Worm (Caenorhabditis elegans) whole organism, early embryonic: Measurements from ENCODE around the gene aff-1.

Source experiments
- B0310.2 ChIP-seq: sonication (generic microtip); optimal IDR thresholded peaks from 2 replicates; lab custom pipeline; 2016; ENCODE audit warnings: mild to moderate bottlenecking, missing genetic modification characterization, missing compliant biosample characterization
- F13C5.2 ChIP-seq: sonication (generic microtip); optimal IDR thresholded peaks from 2 replicates; lab custom pipeline; 2017; ENCODE audit warnings: mild to moderate bottlenecking, missing genetic modification characterization, inconsistent platforms, missing compliant biosample characterization
- aly-1 ChIP-seq: sonication (generic microtip); optimal IDR thresholded peaks from 2 replicates; lab custom pipeline; 2016; ENCODE audit warnings: missing genetic modification characterization, missing compliant biosample characterization
- ama-1 ChIP-seq: fragments of 150-350 bp; optimal IDR thresholded peaks from 2 replicates; lab custom pipeline; 2014
- ceh-13 ChIP-seq: fragments of 200-800 bp; sonication (Bioruptor generic); optimal IDR thresholded peaks from 2 replicates; lab custom pipeline; 2018; ENCODE audit warnings: mild to moderate bottlenecking, missing genetic modification characterization, missing compliant biosample characterization
- ceh-36 ChIP-seq: sonication (generic microtip); optimal IDR thresholded peaks from 2 replicates; lab custom pipeline; 2016; ENCODE audit warnings: missing genetic modification characterization, inconsistent platforms, missing compliant biosample characterization
- ets-7 ChIP-seq: sonication (generic microtip); optimal IDR thresholded peaks from 2 replicates; lab custom pipeline; 2016; ENCODE audit warnings: missing genotype, missing genetic modification characterization, missing compliant biosample characterization
- flt-1 ChIP-seq: fragments of 200-800 bp; sonication (Bioruptor generic); IDR thresholded peaks from 2 replicates; pipeline ENCODE4 v1.3.6; 2022; ENCODE audit warnings: missing genetic modification characterization, missing compliant biosample characterization
- hmbx-1 ChIP-seq: sonication (generic microtip); optimal IDR thresholded peaks from 2 replicates; lab custom pipeline; 2016; ENCODE audit warnings: mild to moderate bottlenecking, missing genetic modification characterization, missing compliant biosample characterization
- hmg-4 ChIP-seq: fragments of 200-800 bp; sonication (Bioruptor generic); optimal IDR thresholded peaks from 2 replicates; lab custom pipeline; 2018; ENCODE audit warnings: mild to moderate bottlenecking, missing genetic modification characterization, missing compliant biosample characterization
- hnd-1 ChIP-seq: sonication (generic microtip); optimal IDR thresholded peaks from 2 replicates; lab custom pipeline; 2016; ENCODE audit warnings: missing genetic modification characterization, missing compliant biosample characterization
- pes-1 ChIP-seq: fragments of 200-800 bp; sonication (Bioruptor generic); IDR thresholded peaks from 2 replicates; pipeline ENCODE4 v1.3.6; 2022; ENCODE audit warnings: missing genetic modification reagents, missing genetic modification characterization, missing compliant biosample characterization
- scrt-1 ChIP-seq: fragments of 200-800 bp; sonication (Bioruptor generic); IDR thresholded peaks from 2 replicates; pipeline ENCODE4 v1.3.6; 2022; ENCODE audit warnings: missing genetic modification characterization, missing compliant biosample characterization
- sea-1 ChIP-seq: fragments of 200-800 bp; sonication (Bioruptor generic); conservative IDR thresholded peaks from 2 replicates; pipeline ENCODE4 v1.3.6; 2022; ENCODE audit warnings: missing genetic modification characterization, missing compliant biosample characterization
- tbx-11 ChIP-seq: fragments of 200-800 bp; sonication (Bioruptor generic); IDR thresholded peaks from 2 replicates; pipeline ENCODE4 v1.3.6; 2022; ENCODE audit warnings: missing genetic modification characterization, missing compliant biosample characterization
- tbx-37 ChIP-seq: fragments of 200-800 bp; sonication (Bioruptor generic); conservative IDR thresholded peaks from 2 replicates; pipeline ENCODE4 v1.3.6; 2022; ENCODE audit warnings: missing genetic modification reagents, missing genetic modification characterization, missing compliant biosample characterization
- tra-4 ChIP-seq: sonication (generic microtip); optimal IDR thresholded peaks from 2 replicates; lab custom pipeline; 2017; ENCODE audit warnings: missing genetic modification characterization, missing compliant biosample characterization

aff-1 gene

ce11 chrII:6898017-6898779 lies 34.6 kb upstream of the aff-1 start, which contains the start of gene hrpl-1:
hrpl-1 (plus strand) TSS chrII:6898729.
- TF ChIP-seq ceh-36 (tag; lab: Kevin White, UChicago) = peak; percentile 89
- TF ChIP-seq tbx-37 = no peak; the same call in 1 of the 2 replicates
- TF ChIP-seq hmbx-1 (tag; lab: Kevin White, UChicago) = peak; percentile 4
- TF ChIP-seq tbx-11 (GFP tag; lab: Robert Waterston, UW) = peak; percentile 69
- no peak for TF ChIP-seq F13C5.2 (tag; lab: Kevin White, UChicago)
- peak; percentile 25 for TF ChIP-seq aly-1 (tag; lab: Kevin White, UChicago)
- TF ChIP-seq flt-1 = peak; percentile 74
- TF ChIP-seq sea-1 (GFP tag; lab: Robert Waterston, UW) = 0 out of 2 replicates have a peak, but pooled peaks have one; percentile 72
- peak; percentile 80 for TF ChIP-seq scrt-1
- no peak for TF ChIP-seq B0310.2 (tag; lab: Kevin White, UChicago)
- peak; percentile 3 for TF ChIP-seq hnd-1 (tag; lab: Kevin White, UChicago)
- TF ChIP-seq ceh-13 (GFP tag; lab: Kevin White, UChicago) = peak; percentile 27
- no peak for TF ChIP-seq ama-1 (lab: Kevin White, UChicago)
- TF ChIP-seq hmg-4 (GFP tag; lab: Kevin White, UChicago) = peak; percentile 63

- TF ChIP-seq ets-7 = no peak
- TF ChIP-seq B0310.2 (tag; lab: Kevin White, UChicago) = no peak
- TF ChIP-seq hmg-4 (GFP tag; lab: Kevin White, UChicago) = no peak
- TF ChIP-seq ceh-13 (GFP tag; lab: Kevin White, UChicago) = no peak
- TF ChIP-seq F13C5.2 (tag; lab: Kevin White, UChicago) = no peak
- TF ChIP-seq hnd-1 (tag; lab: Kevin White, UChicago) = no peak
- no peak for TF ChIP-seq hmbx-1 (tag; lab: Kevin White, UChicago)
- no peak for TF ChIP-seq tbx-11 (GFP tag; lab: Robert Waterston, UW)
- no peak for TF ChIP-seq tbx-37
- TF ChIP-seq ama-1 (lab: Kevin White, UChicago) = no peak
- TF ChIP-seq flt-1 = no peak
- no peak for TF ChIP-seq tra-4
- TF ChIP-seq pes-1 = no peak
- TF ChIP-seq aly-1 (tag; lab: Kevin White, UChicago) = no peak
- TF ChIP-seq scrt-1 = no peak
- TF ChIP-seq sea-1 (GFP tag; lab: Robert Waterston, UW) = no peak
- no peak for TF ChIP-seq ceh-36 (tag; lab: Kevin White, UChicago)
These were observed 34.0 kb upstream of the aff-1 start, which contains the start of gene C44B7.11 for ce11 chrII:6897507-6897906. C44B7.11 (minus strand) TSS chrII:6897540.

ce11 chrII:6893589-6894245 lies 30.2 kb upstream of the aff-1 start, which contains the start of gene adal-1:
adal-1 (minus strand) TSS chrII:6893639.
- TF ChIP-seq F13C5.2 (tag; lab: Kevin White, UChicago) (no peak), sea-1 (GFP tag; lab: Robert Waterston, UW) (no peak), tra-4 (no peak), tbx-37 (no peak), B0310.2 (tag; lab: Kevin White, UChicago) (no peak), flt-1 (no peak), aly-1 (tag; lab: Kevin White, UChicago) (no peak), hnd-1 (tag; lab: Kevin White, UChicago) (no peak), tbx-11 (GFP tag; lab: Robert Waterston, UW) (no peak)

ce11 chrII:6891838-6892237 lies 28.3 kb upstream of the aff-1 start:
- TF ChIP-seq B0310.2 (tag; lab: Kevin White, UChicago) (no peak), ama-1 (lab: Kevin White, UChicago) (no peak), ets-7 (no peak), ceh-36 (tag; lab: Kevin White, UChicago) (no peak), tbx-37 (no peak), hmg-4 (GFP tag; lab: Kevin White, UChicago) (no peak), F13C5.2 (tag; lab: Kevin White, UChicago) (no peak), ceh-13 (GFP tag; lab: Kevin White, UChicago) (no peak), flt-1 (no peak)

- TF ChIP-seq pes-1 = no peak
- no peak for TF ChIP-seq tbx-11 (GFP tag; lab: Robert Waterston, UW)
- TF ChIP-seq ama-1 (lab: Kevin White, UChicago) = no peak
- TF ChIP-seq B0310.2 (tag; lab: Kevin White, UChicago) = no peak
- no peak for TF ChIP-seq aly-1 (tag; lab: Kevin White, UChicago)
- TF ChIP-seq hmg-4 (GFP tag; lab: Kevin White, UChicago) = no peak
- TF ChIP-seq flt-1 = no peak
- no peak for TF ChIP-seq ceh-36 (tag; lab: Kevin White, UChicago)
- TF ChIP-seq hnd-1 (tag; lab: Kevin White, UChicago) = no peak
- no peak for TF ChIP-seq hmbx-1 (tag; lab: Kevin White, UChicago)
- no peak for TF ChIP-seq ets-7
- TF ChIP-seq tra-4 = no peak
- no peak for TF ChIP-seq sea-1 (GFP tag; lab: Robert Waterston, UW)
- no peak for TF ChIP-seq ceh-13 (GFP tag; lab: Kevin White, UChicago)
- no peak for TF ChIP-seq tbx-37
- no peak for TF ChIP-seq F13C5.2 (tag; lab: Kevin White, UChicago)
- no peak for TF ChIP-seq scrt-1
These were observed 27.6 kb upstream of the aff-1 start for ce11 chrII:6891176-6891575.

ce11 chrII:6890095-6890494 lies 26.5 kb upstream of the aff-1 start, which contains the start of gene acer-1:
acer-1 (minus strand) TSS chrII:6890400.
- TF ChIP-seq scrt-1 = no peak
- TF ChIP-seq hmbx-1 (tag; lab: Kevin White, UChicago) = no peak
- TF ChIP-seq B0310.2 (tag; lab: Kevin White, UChicago) = no peak
- no peak for TF ChIP-seq ceh-36 (tag; lab: Kevin White, UChicago)
- no peak for TF ChIP-seq aly-1 (tag; lab: Kevin White, UChicago)
- no peak for TF ChIP-seq pes-1
- no peak for TF ChIP-seq sea-1 (GFP tag; lab: Robert Waterston, UW)
- no peak for TF ChIP-seq F13C5.2 (tag; lab: Kevin White, UChicago)
- no peak for TF ChIP-seq ama-1 (lab: Kevin White, UChicago)
- TF ChIP-seq tbx-37 = no peak
- no peak for TF ChIP-seq ets-7
- no peak for TF ChIP-seq tra-4
- TF ChIP-seq hnd-1 (tag; lab: Kevin White, UChicago) = no peak
- no peak for TF ChIP-seq ceh-13 (GFP tag; lab: Kevin White, UChicago)
- TF ChIP-seq hmg-4 (GFP tag; lab: Kevin White, UChicago) = no peak
- TF ChIP-seq tbx-11 (GFP tag; lab: Robert Waterston, UW) = no peak
- no peak for TF ChIP-seq flt-1
